Fruit fly (Drosophila melanogaster) whole organism: ENCODE data around the gene Cyp318a1.

ENCODE experiments used
- CG8478 ChIP-seq: fragments of >200 bp; optimal IDR thresholded peaks from 2 replicates; lab custom pipeline; 2018; ENCODE audit warnings: inconsistent platforms
- Dll ChIP-seq: fragments of >200 bp; optimal IDR thresholded peaks from 2 replicates; lab custom pipeline; 2017
- EcR ChIP-seq, 2 experiments: fragments of >200 bp; optimal IDR thresholded peaks; 2 replicates each; lab custom pipeline; 2017; ENCODE audit warnings: missing biosample characterization in 2 of 2, missing genetic modification characterization in 2 of 2, missing genetic modification reagents in 2 of 2
- pan ChIP-seq: fragments of >200 bp; optimal IDR thresholded peaks from 2 replicates; lab custom pipeline; 2017
- psq ChIP-seq: fragments of >200 bp; optimal IDR thresholded peaks from 2 replicates; lab custom pipeline; 2017
- usp ChIP-seq: fragments of >200 bp; optimal IDR thresholded peaks from 2 replicates; lab custom pipeline; 2017; ENCODE audit warnings: missing biosample characterization, missing genetic modification characterization, mixed read lengths

The Cyp318a1 gene

DNA sequence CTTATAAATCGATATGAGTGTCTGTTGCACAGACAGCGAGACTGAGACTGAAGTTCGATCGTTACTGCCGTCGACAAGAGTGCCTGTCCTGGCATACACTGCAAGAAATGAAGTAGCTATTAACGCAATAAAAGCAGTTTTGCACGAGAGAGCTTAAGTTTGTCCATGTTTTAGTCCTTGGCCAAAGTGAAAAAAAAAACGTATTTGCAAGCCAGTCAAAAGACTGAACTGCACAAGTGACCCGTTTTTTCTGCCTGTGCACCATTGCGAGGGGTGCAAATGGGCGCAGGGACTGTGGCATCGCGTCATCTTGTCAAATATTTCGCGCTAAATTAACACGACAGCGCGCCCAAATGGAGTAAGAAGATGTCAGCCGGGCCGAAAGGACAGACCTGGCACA, 43.1 kb downstream of the Cyp318a1 start:
- TF ChIP-seq pan, result no peak
- no peak for TF ChIP-seq usp

DNA sequence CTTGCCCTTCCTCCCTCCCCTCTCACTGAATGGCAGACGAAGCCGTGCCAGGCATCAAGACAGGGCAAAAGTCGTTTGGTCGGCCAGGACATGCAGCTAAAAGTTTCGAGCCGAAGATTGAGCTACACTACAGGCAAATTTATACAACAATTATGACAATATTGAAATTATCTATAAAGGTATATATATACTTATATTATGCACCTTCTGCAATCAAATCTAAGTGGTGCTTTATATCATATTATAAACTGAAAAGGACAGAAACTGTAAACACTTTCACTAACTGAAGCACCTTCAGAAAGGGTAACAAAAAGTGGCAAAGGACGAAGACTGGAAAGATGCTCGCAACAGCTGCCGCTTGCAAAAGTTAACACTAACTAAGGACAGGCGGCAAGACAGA, 43.8 kb downstream of the Cyp318a1 start:
- TF ChIP-seq EcR (GFP tag; optimal IDR thresholded peaks at IDR 0.05; lab: Kevin White, UChicago), result no peak
- TF ChIP-seq CG8478 (lab: Kevin White, UChicago), result no peak
- no peak for TF ChIP-seq usp
- no peak for TF ChIP-seq psq (lab: Kevin White, UChicago)
- no peak for TF ChIP-seq Dll (lab: Kevin White, UChicago)
- no peak for TF ChIP-seq pan

- TF ChIP-seq Dll (lab: Kevin White, UChicago), result no peak
- TF ChIP-seq usp, result no peak
- no peak for TF ChIP-seq CG8478 (lab: Kevin White, UChicago)
- no peak for TF ChIP-seq psq (lab: Kevin White, UChicago)
- TF ChIP-seq EcR (GFP tag; optimal IDR thresholded peaks at IDR 0.05; lab: Kevin White, UChicago), result no peak
- no peak for TF ChIP-seq pan
Observed at dm6 chrX:12082244-12082643, 49.8 kb downstream of the Cyp318a1 start.

DNA sequence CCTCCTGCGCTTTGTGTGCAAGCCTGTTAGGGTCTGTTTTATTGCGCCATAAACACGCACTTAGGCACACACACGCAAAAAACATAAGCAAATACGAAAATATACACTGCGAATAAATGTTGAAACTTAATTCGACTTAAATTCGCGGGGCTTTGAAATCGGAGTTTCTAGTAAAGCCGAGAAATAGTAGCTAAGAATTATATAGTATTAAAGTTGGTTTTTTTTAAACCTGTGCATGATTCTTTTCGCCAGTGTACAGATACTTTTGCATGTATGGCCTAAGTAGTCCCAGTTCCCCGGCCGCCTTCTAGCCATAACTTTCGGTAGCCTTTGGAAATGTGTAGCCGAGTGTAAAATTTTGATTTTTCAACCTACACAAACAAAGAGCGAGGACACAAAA, 52.0 kb downstream of the Cyp318a1 start:
- no peak for TF ChIP-seq EcR (GFP tag; optimal IDR thresholded peaks at IDR 0.05; lab: Kevin White, UChicago)
- TF ChIP-seq psq (lab: Kevin White, UChicago), result no peak
- TF ChIP-seq pan, result no peak
- no peak for TF ChIP-seq Dll (lab: Kevin White, UChicago)
- no peak for TF ChIP-seq usp
- TF ChIP-seq CG8478 (lab: Kevin White, UChicago), result no peak
